Worm (Caenorhabditis elegans): ENCODE data around the gene ZK1320.2.

Gene ZK1320.2

ce11 chrII:9658915-9659314 lies at the start of gene ZK1320.2:
Gene ZK1320.2 (minus strand): TSS chrII:9659002.
- no peak for TF ChIP-seq ceh-31 (tag; optimal IDR thresholded peaks at IDR 0.05)
- no peak for TF ChIP-seq sox-2 (GFP tag; IDR thresholded peaks at IDR 0.05)
- TF ChIP-seq unc-55 (GFP tag; optimal IDR thresholded peaks at IDR 0.05) = no peak
- TF ChIP-seq tbx-7 (tag; optimal IDR thresholded peaks at IDR 0.05) = no peak
- no peak for TF ChIP-seq ceh-2 (tag; optimal IDR thresholded peaks at IDR 0.05)
- no peak for TF ChIP-seq ceh-18 (tag; optimal IDR thresholded peaks at IDR 0.05)
- TF ChIP-seq K09A11.1 (tag; optimal IDR thresholded peaks at IDR 0.05; ENCODE audit: insufficient read depth) = no peak
- no peak for TF ChIP-seq fkh-10 (GFP tag; optimal IDR thresholded peaks at IDR 0.05)
- TF ChIP-seq C08G9.2 (tag; optimal IDR thresholded peaks at IDR 0.05) = no peak

ce11 chrII:9706207-9706606 lies 47.4 kb upstream of the ZK1320.2 start, which contains the start of gene Y53C12A.3:
Gene Y53C12A.3 (minus strand): TSS chrII:9706240.
- TF ChIP-seq ceh-9 (tag; optimal IDR thresholded peaks at IDR 0.05) (no peak), nfya-1 (tag; optimal IDR thresholded peaks at IDR 0.05) (peak; percentile 0)

- no peak for TF ChIP-seq ztf-16 (tag; optimal IDR thresholded peaks at IDR 0.05)
- no peak for TF ChIP-seq mec-3 (tag; optimal IDR thresholded peaks at IDR 0.05; ENCODE audit: borderline replicate concordance)
- TF ChIP-seq ets-4 (tag; optimal IDR thresholded peaks at IDR 0.05) = no peak
- no peak for TF ChIP-seq ceh-30 (tag; optimal IDR thresholded peaks at IDR 0.05)
- TF ChIP-seq pha-2 (tag; optimal IDR thresholded peaks at IDR 0.05) = no peak
- no peak for TF ChIP-seq nhr-11 (tag; optimal IDR thresholded peaks at IDR 0.05)
- TF ChIP-seq ceh-45 (GFP tag; IDR thresholded peaks at IDR 0.05) = no peak
- TF ChIP-seq elt-4 (tag; optimal IDR thresholded peaks at IDR 0.05) = no peak
- TF ChIP-seq sox-2 (GFP tag; IDR thresholded peaks at IDR 0.05) = no peak
These were observed 45.9 kb upstream of the ZK1320.2 start, which contains the start of gene Y53C12A.10 for ce11 chrII:9704746-9705145. Gene Y53C12A.10 (minus strand): TSS chrII:9704846.

- TF ChIP-seq dve-1 (tag; optimal IDR thresholded peaks at IDR 0.05) (no peak), ceh-6 (GFP tag; optimal IDR thresholded peaks at IDR 0.05) (no peak), T23F11.4 (GFP tag; optimal IDR thresholded peaks at IDR 0.05) (no peak), C38D4.7 (GFP tag; optimal IDR thresholded peaks at IDR 0.05) (no peak), pha-2 (tag; optimal IDR thresholded peaks at IDR 0.05) (no peak), fkh-10 (GFP tag; optimal IDR thresholded peaks at IDR 0.05) (no peak)
These were observed 44.8 kb upstream of the ZK1320.2 start, which contains the start of gene mop-25.2 for ce11 chrII:9703601-9704000. Gene mop-25.2 (minus strand): TSS chrII:9703701.

DNA sequence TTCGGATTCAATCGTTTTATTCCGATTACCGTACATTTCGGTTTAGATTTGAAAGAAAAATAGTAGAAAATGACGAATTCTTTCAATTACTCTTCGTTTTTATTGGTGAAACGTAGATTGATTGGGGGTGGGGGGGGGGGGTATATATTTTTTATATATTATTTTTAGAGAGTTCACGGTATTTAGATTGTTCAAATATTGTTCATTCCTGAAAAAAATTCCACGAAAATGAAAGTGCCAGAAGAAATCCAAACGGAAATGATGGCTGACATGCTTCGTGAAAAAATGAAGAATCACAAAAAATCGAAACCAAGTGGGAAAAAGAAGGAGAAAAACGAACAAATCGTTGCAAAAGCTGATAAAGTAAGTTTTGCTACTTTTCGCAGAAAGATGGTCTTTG lies 41.6 kb upstream of the ZK1320.2 start, which contains the start of the genes Y53C12A.8 and Y53C12A.7:
Y53C12A.8 (minus strand) TSS at position 101 of the 400 bp plus-strand sequence.
Y53C12A.7 (plus strand) TSS at position 181 of the 400 bp plus-strand sequence.
- TF ChIP-seq ets-4 (tag; optimal IDR thresholded peaks at IDR 0.05) (no peak), ztf-16 (tag; optimal IDR thresholded peaks at IDR 0.05) (no peak), K09A11.1 (tag; optimal IDR thresholded peaks at IDR 0.05; ENCODE audit: insufficient read depth) (no peak), ceh-31 (tag; optimal IDR thresholded peaks at IDR 0.05) (no peak), ceh-22 (tag; optimal IDR thresholded peaks at IDR 0.05) (no peak), ceh-2 (tag; optimal IDR thresholded peaks at IDR 0.05) (no peak), ceh-19 (GFP tag; optimal IDR thresholded peaks at IDR 0.05) (no peak), tbx-7 (tag; optimal IDR thresholded peaks at IDR 0.05) (no peak), ref-2 (tag; optimal IDR thresholded peaks at IDR 0.05) (no peak), gmeb-2 (tag; optimal IDR thresholded peaks at IDR 0.05) (no peak), C08G9.2 (tag; optimal IDR thresholded peaks at IDR 0.05) (no peak), pax-1 (tag; optimal IDR thresholded peaks at IDR 0.05) (no peak), zip-5 (tag; optimal IDR thresholded peaks at IDR 0.05) (no peak), C38D4.7 (GFP tag; optimal IDR thresholded peaks at IDR 0.05) (no peak), ceh-48 (tag; optimal IDR thresholded peaks at IDR 0.05) (no peak), dmd-4 (tag; optimal IDR thresholded peaks at IDR 0.05; ENCODE audit: borderline replicate concordance) (no peak), F13H6.1 (tag; optimal IDR thresholded peaks at IDR 0.05) (no peak)
